Worm (Caenorhabditis elegans) whole organism, L4/young adult: ENCODE results near the gene pals-33.
A peak's percentile ranks its signal among the peaks of the same experiment; 100 is the strongest.

Experiments
- W03F9.2 ChIP-seq: fragments of 150-350 bp; optimal IDR thresholded peaks from 2 replicates; lab custom pipeline; 2014; ENCODE audit warnings: missing biosample characterization, missing genetic modification characterization
- dao-5 ChIP-seq: sonication (generic microtip); optimal IDR thresholded peaks from 2 replicates; lab custom pipeline; 2016; ENCODE audit warnings: missing genotype, missing genetic modification characterization, moderate library complexity, missing compliant biosample characterization
- him-1 ChIP-seq: sonication (generic microtip); optimal IDR thresholded peaks from 2 replicates; lab custom pipeline; 2016; ENCODE audit warnings: missing genotype, missing genetic modification reagents, missing genetic modification characterization, missing compliant biosample characterization

The pals-33 gene

ce11 chrV:3673080-3673479, at the start of gene pals-33:
Gene pals-33, plus strand, starts transcription at chrV:3673380.
- TF ChIP-seq W03F9.2 = no peak
- no peak for TF ChIP-seq dao-5 (tag; lab: Kevin White, UChicago)
- TF ChIP-seq him-1 (tag; lab: Kevin White, UChicago) = no peak

ce11 chrV:3626944-3627343, 46.2 kb upstream of the pals-33 start, which contains the start of gene F59B1.4:
Gene F59B1.4, minus strand, starts transcription at chrV:3627044.
- TF ChIP-seq him-1 (tag; lab: Kevin White, UChicago) (no peak), W03F9.2 (no peak), dao-5 (tag; lab: Kevin White, UChicago) (no peak)

ce11 chrV:3631591-3631990, 41.6 kb upstream of the pals-33 start, which contains the start of gene F59B1.6:
Gene F59B1.6, minus strand, starts transcription at chrV:3631691.
- TF ChIP-seq W03F9.2 (no peak), him-1 (tag; lab: Kevin White, UChicago) (no peak), dao-5 (tag; lab: Kevin White, UChicago) (no peak)

- TF ChIP-seq dao-5 (tag; lab: Kevin White, UChicago) (no peak), him-1 (tag; lab: Kevin White, UChicago) (no peak), W03F9.2 (no peak)
Measured at ce11 chrV:3632249-3633030, 40.7 kb upstream of the pals-33 start.

- TF ChIP-seq dao-5 (tag; lab: Kevin White, UChicago) = no peak
- TF ChIP-seq him-1 (tag; lab: Kevin White, UChicago) = no peak
- no peak for TF ChIP-seq W03F9.2
Measured at ce11 chrV:3633041-3633440, 40.1 kb upstream of the pals-33 start, which contains the start of gene F59B1.2. Gene F59B1.2, plus strand, starts transcription at chrV:3633341.

ce11 chrV:3634293-3635016, 38.7 kb upstream of the pals-33 start:
- TF ChIP-seq dao-5 (tag; lab: Kevin White, UChicago) = peak; percentile 10
- no peak for TF ChIP-seq him-1 (tag; lab: Kevin White, UChicago)
- TF ChIP-seq W03F9.2 = no peak

ce11 chrV:3637086-3637485, 36.1 kb upstream of the pals-33 start, which contains the start of gene srx-41:
Gene srx-41, minus strand, starts transcription at chrV:3637186.
- TF ChIP-seq him-1 (tag; lab: Kevin White, UChicago) (no peak), dao-5 (tag; lab: Kevin White, UChicago) (no peak), W03F9.2 (no peak)

- TF ChIP-seq W03F9.2 (no peak), dao-5 (tag; lab: Kevin White, UChicago) (no peak)
Measured at ce11 chrV:3639873-3640272, 33.3 kb upstream of the pals-33 start.

- TF ChIP-seq W03F9.2 (no peak), dao-5 (tag; lab: Kevin White, UChicago) (no peak), him-1 (tag; lab: Kevin White, UChicago) (no peak)
Measured at ce11 chrV:3644193-3644693, 28.9 kb upstream of the pals-33 start, which contains the start of gene F59B1.8. Gene F59B1.8, minus strand, starts transcription at chrV:3644243.

- TF ChIP-seq W03F9.2 (no peak), him-1 (tag; lab: Kevin White, UChicago) (no peak), dao-5 (tag; lab: Kevin White, UChicago) (no peak)
Measured at ce11 chrV:3647862-3648261, 25.3 kb upstream of the pals-33 start, which contains the start of gene F59B1.10. Gene F59B1.10, minus strand, starts transcription at chrV:3647962.

- TF ChIP-seq dao-5 (tag; lab: Kevin White, UChicago) (no peak), him-1 (tag; lab: Kevin White, UChicago) (no peak), W03F9.2 (no peak)
Measured at ce11 chrV:3649473-3649872, 23.7 kb upstream of the pals-33 start, which contains the start of gene str-114. Gene str-114, plus strand, starts transcription at chrV:3649773.

ce11 chrV:3659472-3659871, 13.7 kb upstream of the pals-33 start, which contains the start of gene acr-23:
Gene acr-23, minus strand, starts transcription at chrV:3659572.
- no peak for TF ChIP-seq dao-5 (tag; lab: Kevin White, UChicago)

- TF ChIP-seq dao-5 (tag; lab: Kevin White, UChicago) (no peak), him-1 (tag; lab: Kevin White, UChicago) (no peak), W03F9.2 (no peak)
Measured at ce11 chrV:3666887-3667286, 6.3 kb upstream of the pals-33 start, which contains the start of gene str-113. Gene str-113, minus strand, starts transcription at chrV:3666987.

ce11 chrV:3668464-3668863, 4.7 kb upstream of the pals-33 start, which contains the start of gene Y39H10B.2:
Gene Y39H10B.2, plus strand, starts transcription at chrV:3668764.
- TF ChIP-seq him-1 (tag; lab: Kevin White, UChicago) = no peak
- no peak for TF ChIP-seq dao-5 (tag; lab: Kevin White, UChicago)
- TF ChIP-seq W03F9.2 = no peak
